Fruit fly (Drosophila melanogaster) whole organism, embryonic: ENCODE results near the gene Cyt-c-d.

ENCODE experiments used
- ATbp ChIP-seq: fragments of 200-800 bp; sonication (Bioruptor generic); optimal IDR thresholded peaks from 2 replicates; lab custom pipeline; 2017; ENCODE audit warnings: missing biosample characterization, mild to moderate bottlenecking, missing genetic modification characterization, missing genetic modification reagents
- B-H1 ChIP-seq: fragments of 200-800 bp; sonication (Bioruptor generic); IDR thresholded peaks from 3 replicates; pipeline ENCODE4 v1.3.6; 2022; ENCODE audit warnings: missing biosample characterization, missing genetic modification characterization
- CG10565 ChIP-seq: fragments of 200-800 bp; sonication (Bioruptor generic); optimal IDR thresholded peaks from 3 replicates; lab custom pipeline; 2016; ENCODE audit warnings: missing biosample characterization, mild to moderate bottlenecking, missing genetic modification characterization
- CG11696 ChIP-seq: fragments of 200-800 bp; sonication (Bioruptor generic); IDR thresholded peaks from 2 replicates; pipeline ENCODE4 v1.3.6; 2022; ENCODE audit warnings: missing biosample characterization, missing genetic modification characterization
- CG12942 ChIP-seq: fragments of 200-800 bp; sonication (Bioruptor generic); optimal IDR thresholded peaks from 3 replicates; lab custom pipeline; 2016; ENCODE audit warnings: missing biosample characterization, missing genetic modification characterization
- CG13296 ChIP-seq: fragments of 200-800 bp; sonication (Bioruptor generic); optimal IDR thresholded peaks from 3 replicates; lab custom pipeline; 2018; ENCODE audit warnings: missing biosample characterization, mild to moderate bottlenecking, missing genetic modification characterization
- CG13894 ChIP-seq: fragments of 200-800 bp; sonication (Bioruptor generic); optimal IDR thresholded peaks from 3 replicates; lab custom pipeline; 2018; ENCODE audit warnings: missing biosample characterization, mild to moderate bottlenecking, missing genetic modification characterization, moderate library complexity
- CG14710 ChIP-seq: fragments of 200-800 bp; sonication (Bioruptor generic); optimal IDR thresholded peaks from 3 replicates; lab custom pipeline; 2019; ENCODE audit warnings: missing biosample characterization, mild to moderate bottlenecking, missing genetic modification characterization, moderate library complexity
- CG14965 ChIP-seq: fragments of 200-800 bp; sonication (Bioruptor generic); optimal IDR thresholded peaks from 2 replicates; lab custom pipeline; 2016; ENCODE audit warnings: missing biosample characterization, missing genetic modification characterization, borderline replicate concordance
- CG15073 ChIP-seq: fragments of 200-800 bp; sonication (Bioruptor generic); optimal IDR thresholded peaks from 2 replicates; lab custom pipeline; 2016; ENCODE audit warnings: missing biosample characterization, missing genetic modification characterization
- CG17186 ChIP-seq: fragments of 200-800 bp; sonication (Bioruptor generic); optimal IDR thresholded peaks from 3 replicates; lab custom pipeline; 2017; ENCODE audit warnings: missing biosample characterization, missing genetic modification reagents, missing genetic modification characterization
- CG2712 ChIP-seq: fragments of 200-800 bp; optimal IDR thresholded peaks from 3 replicates; lab custom pipeline; 2019; ENCODE audit warnings: missing biosample characterization, mild to moderate bottlenecking, missing genetic modification characterization, moderate library complexity
- CG30020 ChIP-seq: fragments of 200-800 bp; optimal IDR thresholded peaks from 2 replicates; lab custom pipeline; 2019; ENCODE audit warnings: missing biosample characterization, mild to moderate bottlenecking, missing genetic modification characterization, moderate library complexity
- CG3065 ChIP-seq: fragments of 200-800 bp; sonication (Bioruptor generic); optimal IDR thresholded peaks from 2 replicates; lab custom pipeline; 2016; ENCODE audit warnings: missing biosample characterization, missing genetic modification characterization
- CG31365 ChIP-seq: fragments of 200-800 bp; sonication (Bioruptor generic); optimal IDR thresholded peaks from 2 replicates; lab custom pipeline; 2018; ENCODE audit warnings: missing biosample characterization, mild to moderate bottlenecking, missing genetic modification characterization
- CG32532 ChIP-seq: fragments of 200-800 bp; sonication (Bioruptor generic); IDR thresholded peaks from 2 replicates; pipeline ENCODE4 v1.3.6; 2022; ENCODE audit warnings: missing biosample characterization, missing genetic modification characterization
- CG3407 ChIP-seq: fragments of 200-800 bp; sonication (Bioruptor generic); optimal IDR thresholded peaks from 2 replicates; lab custom pipeline; 2018; ENCODE audit warnings: missing biosample characterization, mild to moderate bottlenecking, missing genetic modification characterization
- CG6654 ChIP-seq: fragments of 200-800 bp; sonication (Bioruptor generic); optimal IDR thresholded peaks from 2 replicates; lab custom pipeline; 2017; ENCODE audit warnings: missing biosample characterization, mild to moderate bottlenecking, missing genetic modification characterization
- CG6689 ChIP-seq: fragments of 200-800 bp; sonication (Bioruptor generic); IDR thresholded peaks from 2 replicates; pipeline ENCODE4 v1.3.6; 2022; ENCODE audit warnings: missing biosample characterization, missing genetic modification characterization
- CG8765 ChIP-seq: fragments of 200-800 bp; sonication (Bioruptor generic); IDR thresholded peaks from 2 replicates; pipeline ENCODE4 v1.3.6; 2022; ENCODE audit warnings: missing biosample characterization, missing genetic modification characterization
- CG8944 ChIP-seq: fragments of 200-800 bp; sonication (Bioruptor generic); optimal IDR thresholded peaks from 3 replicates; lab custom pipeline; 2016; ENCODE audit warnings: missing biosample characterization, missing genetic modification characterization
- CG9437 ChIP-seq: fragments of 200-800 bp; sonication (Bioruptor generic); optimal IDR thresholded peaks from 2 replicates; lab custom pipeline; 2018; ENCODE audit warnings: missing biosample characterization, mild to moderate bottlenecking, missing genetic modification characterization
- Dad ChIP-seq: fragments of 200-800 bp; sonication (Bioruptor generic); optimal IDR thresholded peaks from 3 replicates; lab custom pipeline; 2016; ENCODE audit warnings: missing biosample characterization, missing genetic modification characterization
- Dll ChIP-seq: fragments of 200-800 bp; sonication (Bioruptor generic); IDR thresholded peaks from 4 replicates; pipeline ENCODE4 v1.3.6; 2022; ENCODE audit warnings: missing biosample characterization, missing genetic modification characterization; ENCODE audit not compliant: partially characterized antibody
- E2f2 ChIP-seq: fragments of 200-800 bp; sonication (Bioruptor generic); IDR thresholded peaks from 2 replicates; pipeline ENCODE4 v1.3.6; 2022; ENCODE audit warnings: missing biosample characterization, missing genetic modification characterization
- Ets65A ChIP-seq: fragments of 200-800 bp; sonication (Bioruptor generic); peaks from one replicate; lab custom pipeline; 2016; ENCODE audit warnings: missing biosample characterization, missing genetic modification characterization
- Hand ChIP-seq: fragments of 200-800 bp; sonication (Bioruptor generic); optimal IDR thresholded peaks from 2 replicates; lab custom pipeline; 2017; ENCODE audit warnings: mild to moderate bottlenecking, missing biosample characterization, missing genetic modification reagents, missing genetic modification characterization
- Hr78 ChIP-seq, 2 experiments: fragments of 200-800 bp in 1 of 2; fragments of >200 bp in 1 of 2; sonication (Bioruptor generic) in 1 of 2; optimal IDR thresholded peaks; 2 replicates each; lab custom pipeline; 2017 to 2019; ENCODE audit warnings: missing biosample characterization in 2 of 2, missing genetic modification characterization in 2 of 2, mild to moderate bottlenecking in 1 of 2, moderate library complexity in 1 of 2
- Max ChIP-seq: fragments of 200-800 bp; sonication (Bioruptor generic); optimal IDR thresholded peaks from 2 replicates; lab custom pipeline; 2016; ENCODE audit warnings: missing biosample characterization, mild to moderate bottlenecking, missing genetic modification characterization
- Vsx1 ChIP-seq: fragments of 200-800 bp; sonication (Bioruptor generic); optimal IDR thresholded peaks from 2 replicates; lab custom pipeline; 2017; ENCODE audit warnings: missing biosample characterization, mild to moderate bottlenecking, missing genetic modification characterization, missing genetic modification reagents
- abd-A ChIP-seq: fragments of 200-800 bp; sonication (Bioruptor generic); optimal IDR thresholded peaks from 3 replicates; lab custom pipeline; 2019; ENCODE audit warnings: missing biosample characterization, mild to moderate bottlenecking, missing genetic modification characterization, moderate library complexity
- bsh ChIP-seq, 2 experiments: fragments of 200-800 bp; sonication (Bioruptor generic); optimal IDR thresholded peaks; 2 replicates each; lab custom pipeline; 2017 to 2018; ENCODE audit warnings: mild to moderate bottlenecking in 2 of 2, missing biosample characterization in 2 of 2, missing genetic modification characterization in 2 of 2, moderate library complexity in 1 of 2
- crol ChIP-seq: fragments of 200-800 bp; sonication (Bioruptor generic); IDR thresholded peaks from 2 replicates; pipeline ENCODE4 v1.3.6; 2022; ENCODE audit warnings: missing biosample characterization, missing genetic modification characterization
- ftz-f1 ChIP-seq: fragments of 200-800 bp; sonication (Bioruptor generic); optimal IDR thresholded peaks from 2 replicates; lab custom pipeline; 2016; ENCODE audit warnings: missing biosample characterization, missing genetic modification characterization
- gce ChIP-seq: fragments of 200-800 bp; sonication (Bioruptor generic); IDR thresholded peaks from 3 replicates; pipeline ENCODE4 v1.3.6; 2022; ENCODE audit warnings: missing biosample characterization, missing genetic modification characterization
- grn ChIP-seq: fragments of 200-800 bp; sonication (Bioruptor generic); optimal IDR thresholded peaks from 3 replicates; lab custom pipeline; 2017; ENCODE audit warnings: missing biosample characterization, missing genetic modification characterization
- gsb ChIP-seq: fragments of 200-800 bp; sonication (Bioruptor generic); IDR thresholded peaks from 2 replicates; pipeline ENCODE4 v1.3.6; 2022; ENCODE audit warnings: missing biosample characterization, missing genetic modification characterization
- hth ChIP-seq: fragments of >200 bp; optimal IDR thresholded peaks from 2 replicates; lab custom pipeline; 2017; ENCODE audit warnings: inconsistent platforms
- jigr1 ChIP-seq: fragments of 200-800 bp; sonication (Bioruptor generic); IDR thresholded peaks from 3 replicates; pipeline ENCODE4 v1.3.6; 2022; ENCODE audit warnings: missing biosample characterization, missing genetic modification characterization
- lbe ChIP-seq: fragments of 200-800 bp; sonication (Bioruptor generic); optimal IDR thresholded peaks from 2 replicates; lab custom pipeline; 2016; ENCODE audit warnings: missing biosample characterization, mild to moderate bottlenecking, missing genetic modification characterization
- nerfin-1 ChIP-seq: fragments of 200-800 bp; sonication (Bioruptor generic); optimal IDR thresholded peaks from 3 replicates; lab custom pipeline; 2019; ENCODE audit warnings: missing biosample characterization, mild to moderate bottlenecking, missing genetic modification characterization, moderate library complexity
- p53 ChIP-seq: fragments of 200-800 bp; sonication (Bioruptor generic); optimal IDR thresholded peaks from 2 replicates; lab custom pipeline; 2016; ENCODE audit warnings: missing biosample characterization, missing genetic modification characterization
- sens ChIP-seq: fragments of 200-800 bp; sonication (Bioruptor generic); peaks from one replicate; lab custom pipeline; 2016; ENCODE audit warnings: missing biosample characterization, missing genetic modification characterization
- seq ChIP-seq: fragments of 200-800 bp; sonication (Bioruptor generic); IDR thresholded peaks from 2 replicates; pipeline ENCODE4 v1.3.6; 2022; ENCODE audit warnings: missing biosample characterization, missing genetic modification characterization
- so ChIP-seq: fragments of 200-800 bp; sonication (Bioruptor generic); IDR thresholded peaks from 3 replicates; pipeline ENCODE4 v1.3.6; 2022; ENCODE audit warnings: missing biosample characterization, missing genetic modification characterization
- stwl ChIP-seq: fragments of 200-800 bp; sonication (Bioruptor generic); optimal IDR thresholded peaks from 3 replicates; lab custom pipeline; 2018; ENCODE audit warnings: missing biosample characterization, mild to moderate bottlenecking, missing genetic modification characterization, moderate library complexity
- trem ChIP-seq: fragments of 200-800 bp; optimal IDR thresholded peaks from 3 replicates; lab custom pipeline; 2019; ENCODE audit warnings: missing biosample characterization, mild to moderate bottlenecking, missing genetic modification characterization, moderate library complexity
- usp ChIP-seq: fragments of >200 bp; optimal IDR thresholded peaks from 2 replicates; lab custom pipeline; 2017; ENCODE audit warnings: missing biosample characterization, missing genetic modification characterization
- zf30C ChIP-seq: fragments of 200-800 bp; sonication (Bioruptor generic); optimal IDR thresholded peaks from 3 replicates; lab custom pipeline; 2018; ENCODE audit warnings: missing biosample characterization, mild to moderate bottlenecking, missing genetic modification characterization

The Cyt-c-d gene

DNA sequence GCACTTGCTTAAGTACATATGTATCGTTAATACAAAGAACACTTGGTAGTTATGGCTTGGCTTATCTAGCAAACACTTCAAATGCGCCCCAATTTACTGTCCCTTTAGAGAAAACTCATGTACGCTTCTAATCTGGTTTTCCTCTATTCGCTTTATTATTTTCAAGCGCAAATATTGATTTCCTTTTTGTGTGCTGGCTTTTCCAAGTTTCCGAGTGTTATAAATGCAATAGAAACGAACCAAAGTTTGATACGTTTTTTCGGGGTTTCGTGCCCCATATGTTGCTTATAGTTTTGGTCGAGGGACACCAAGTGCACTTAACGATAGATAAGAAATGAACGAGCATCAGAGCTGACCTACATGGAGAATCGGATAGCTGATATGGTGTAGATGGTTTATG lies 1.8 kb upstream of the Cyt-c-d start (continued):
- TF ChIP-seq usp (GFP tag; lab: Kevin White, UChicago) (no peak), CG12942 (GFP tag; lab: Kevin White, UChicago) (no peak), p53 (no peak), Max (GFP tag; lab: Kevin White, UChicago) (no peak), so (GFP tag; lab: Robert Waterston, UW) (no peak), ATbp (GFP tag; lab: Kevin White, UChicago) (peak; percentile 21), grn (GFP tag; lab: Kevin White, UChicago) (peak; percentile 16), CG3407 (peak; percentile 6), lbe (GFP tag; lab: Kevin White, UChicago) (no peak), B-H1 (GFP tag; lab: Robert Waterston, UW) (no peak), Dll (no peak), CG17186 (GFP tag; lab: Kevin White, UChicago) (no peak), CG32532 (GFP tag; lab: Robert Waterston, UW) (no peak), E2f2 (GFP tag; lab: Robert Waterston, UW) (no peak), CG10565 (GFP tag; lab: Kevin White, UChicago) (no peak), CG31365 (tag; lab: Kevin White, UChicago) (no peak), Hr78 (GFP tag; optimal IDR thresholded peaks at IDR 0.05; lab: Kevin White, UChicago) (no peak), bsh (GFP tag; optimal IDR thresholded peaks at IDR 0.05; lab: Kevin White, UChicago) (peak in 1 of 2 experiments; percentile 21)

- TF ChIP-seq Ets65A (GFP tag; lab: Kevin White, UChicago) (peak; percentile 73), ftz-f1 (peak; percentile 30), CG13894 (tag; lab: Kevin White, UChicago) (peak; percentile 79), trem (tag; lab: Kevin White, UChicago) (peak; percentile 19), CG2712 (tag; lab: Kevin White, UChicago) (no peak), sens (GFP tag; lab: Kevin White, UChicago) (peak; percentile 60), abd-A (tag; lab: Kevin White, UChicago) (peak; percentile 36), CG9437 (peak; percentile 93), stwl (tag; lab: Kevin White, UChicago) (peak; percentile 40), nerfin-1 (tag; lab: Kevin White, UChicago) (peak; percentile 14), CG32532 (GFP tag; lab: Robert Waterston, UW) (no peak)
These were observed 408 bp upstream of the Cyt-c-d start for dm6 chr2L:16715133-16715833.

dm6 chr2L:16716771-16717170 lies 1.1 kb downstream of the Cyt-c-d start:
- TF ChIP-seq CG6654 (GFP tag; lab: Kevin White, UChicago) (no peak), CG30020 (no peak), CG13296 (GFP tag; lab: Kevin White, UChicago) (peak; percentile 30), CG6689 (GFP tag; lab: Robert Waterston, UW) (peak; percentile 49; the same call in 1 of the 2 replicates), Vsx1 (GFP tag; lab: Kevin White, UChicago) (no peak), CG14965 (GFP tag; lab: Kevin White, UChicago) (no peak), CG3065 (GFP tag; lab: Kevin White, UChicago) (no peak), Hand (GFP tag; lab: Kevin White, UChicago) (no peak), jigr1 (no peak), CG11696 (GFP tag; lab: Robert Waterston, UW) (0 out of 2 replicates have a peak, but pooled peaks have one; percentile 10), hth (lab: Kevin White, UChicago) (no peak), CG14710 (no peak), CG15073 (no peak), crol (GFP tag; lab: Robert Waterston, UW) (peak; percentile 81), Dad (GFP tag; lab: Kevin White, UChicago) (no peak), zf30C (GFP tag; lab: Kevin White, UChicago) (no peak), gsb (GFP tag; lab: Robert Waterston, UW) (no peak), seq (GFP tag; lab: Robert Waterston, UW) (no peak), gce (GFP tag; lab: Robert Waterston, UW) (no peak), CG8765 (no peak), CG8944 (no peak)
